Worm (Caenorhabditis elegans) whole organism, L3 larva: ENCODE measurements around the gene cpg-24.

Experiments
- aly-2 ChIP-seq: fragments of 150-350 bp; optimal IDR thresholded peaks from 2 replicates; lab custom pipeline; 2014; ENCODE audit warnings: missing biosample characterization, missing genetic modification characterization
- ceh-28 ChIP-seq: fragments of 150-350 bp; optimal IDR thresholded peaks from 2 replicates; lab custom pipeline; 2014; ENCODE audit warnings: missing biosample characterization, missing genetic modification reagents, missing genetic modification characterization
- elt-1 ChIP-seq: fragments of 150-350 bp; optimal IDR thresholded peaks from 2 replicates; lab custom pipeline; 2014; ENCODE audit warnings: missing biosample characterization, missing genetic modification characterization
- fos-1 ChIP-seq: fragments of 150-350 bp; optimal IDR thresholded peaks from 2 replicates; lab custom pipeline; 2014; ENCODE audit warnings: missing biosample characterization, missing genetic modification characterization
- nhr-12 ChIP-seq: fragments of 150-350 bp; optimal IDR thresholded peaks from 2 replicates; lab custom pipeline; 2014; ENCODE audit warnings: missing biosample characterization, missing genetic modification characterization
- nhr-23 ChIP-seq: fragments of 150-350 bp; optimal IDR thresholded peaks from 2 replicates; lab custom pipeline; 2014; ENCODE audit warnings: missing biosample characterization, missing genetic modification reagents, missing genetic modification characterization
- nhr-43 ChIP-seq: sonication (generic microtip); optimal IDR thresholded peaks from 2 replicates; lab custom pipeline; 2016; ENCODE audit warnings: mild to moderate bottlenecking, missing genetic modification characterization, missing compliant biosample characterization; ENCODE audit not compliant: poor library complexity, severe bottlenecking
- nhr-77 ChIP-seq: fragments of 150-350 bp; optimal IDR thresholded peaks from 2 replicates; lab custom pipeline; 2014; ENCODE audit warnings: missing biosample characterization, missing genetic modification characterization
- skn-1 ChIP-seq: fragments of 150-350 bp; optimal IDR thresholded peaks from 2 replicates; lab custom pipeline; 2014; ENCODE audit warnings: missing biosample characterization, missing genetic modification characterization
- snpc-4 ChIP-seq: fragments of 150-350 bp; optimal IDR thresholded peaks from 2 replicates; lab custom pipeline; 2014; ENCODE audit warnings: missing biosample characterization, missing genetic modification characterization
- tbx-2 ChIP-seq: sonication (generic microtip); optimal IDR thresholded peaks from 2 replicates; lab custom pipeline; 2016; ENCODE audit warnings: mild to moderate bottlenecking, missing genetic modification characterization, missing compliant biosample characterization

DNA sequence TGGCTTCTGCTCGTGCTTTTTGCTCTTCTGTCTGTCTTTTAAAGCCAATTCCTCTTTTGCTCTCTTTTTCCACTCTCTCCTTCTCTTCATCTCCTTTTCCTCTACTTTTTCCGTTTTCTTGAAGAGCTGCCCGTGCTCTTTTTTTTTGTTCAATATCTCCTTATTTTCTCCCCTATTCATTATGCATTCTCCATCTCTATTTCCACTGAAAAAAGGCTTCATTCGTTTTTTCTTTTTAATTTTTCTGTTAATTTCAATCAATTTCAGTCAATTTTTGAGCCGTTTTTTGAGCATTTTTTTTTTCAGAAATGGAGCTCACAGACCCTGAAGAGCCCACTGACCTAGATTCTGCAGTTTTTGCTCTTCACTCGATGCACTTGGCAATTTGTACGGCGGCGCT is 40.6 kb downstream of the cpg-24 start, which contains the start of gene Y41D4B.1:
- TF ChIP-seq nhr-23 (tag; lab: Kevin White, UChicago) (no peak), nhr-12 (no peak), skn-1 (tag; lab: Kevin White, UChicago) (no peak), nhr-77 (no peak), nhr-43 (no peak), ceh-28 (tag; lab: Kevin White, UChicago) (no peak), elt-1 (tag; lab: Kevin White, UChicago) (no peak), aly-2 (tag; lab: Kevin White, UChicago) (no peak), fos-1 (tag; lab: Kevin White, UChicago) (no peak), tbx-2 (tag; lab: Kevin White, UChicago) (no peak), snpc-4 (tag; lab: Kevin White, UChicago) (no peak)
